Worm (Caenorhabditis elegans): ENCODE data around the gene F55C10.4.
A peak's percentile ranks its signal among the peaks of the same experiment; 100 is the strongest.

The F55C10.4 gene

DNA sequence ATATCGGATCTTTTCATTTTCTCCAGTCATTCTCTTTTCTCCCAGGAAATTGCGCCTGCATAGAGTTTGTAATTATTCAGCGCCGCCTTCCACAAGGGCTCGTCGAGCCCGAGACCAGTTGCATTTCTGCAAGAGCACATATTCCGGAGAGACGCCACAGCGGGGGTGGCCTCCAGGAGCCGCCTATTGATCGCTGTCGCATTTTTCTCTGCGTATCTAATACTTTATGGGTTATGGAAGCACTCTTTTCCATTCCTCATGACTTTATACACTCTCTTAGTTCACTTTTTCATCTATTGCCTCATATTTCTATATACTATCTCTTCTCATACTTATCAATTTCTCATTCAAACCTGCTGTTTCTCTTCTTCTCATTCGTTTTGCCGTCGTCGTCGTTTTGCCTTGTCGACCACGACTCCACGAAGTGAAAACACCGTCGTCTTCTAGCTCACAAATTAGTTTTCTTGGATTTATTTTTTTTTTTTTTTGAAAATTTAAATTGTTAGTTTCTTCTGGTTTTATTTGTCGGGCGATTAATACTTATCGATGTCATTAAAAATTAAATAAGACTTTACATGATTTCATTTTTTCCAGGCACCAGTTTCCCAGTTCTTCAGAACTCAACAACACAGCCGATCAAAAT, 11.3 kb upstream of the F55C10.4 start, which contains the start of gene cnb-1 (continued):
- no peak for TF ChIP-seq ceh-8 (GFP tag; optimal IDR thresholded peaks at IDR 0.05)
- peak in 1 of 2 experiments; percentile 37 for TF ChIP-seq mdl-1 (tag; optimal IDR thresholded peaks at IDR 0.05)
- TF ChIP-seq nhr-19 (GFP tag; conservative IDR thresholded peaks at IDR 0.05) = peak; percentile 62
- peak; percentile 58 for TF ChIP-seq rnt-1 (tag; optimal IDR thresholded peaks at IDR 0.05)
- peak; percentile 79 for TF ChIP-seq mep-1 (tag; optimal IDR thresholded peaks at IDR 0.05)
- TF ChIP-seq nhr-28 (tag; optimal IDR thresholded peaks at IDR 0.05) = no peak
- no peak for TF ChIP-seq nhr-76 (tag; optimal IDR thresholded peaks at IDR 0.05)
- peak; percentile 79 for TF ChIP-seq tbx-2 (tag; optimal IDR thresholded peaks at IDR 0.05)
- no peak for TF ChIP-seq efl-3 (GFP tag; optimal IDR thresholded peaks at IDR 0.05)
- TF ChIP-seq vab-15 (tag; optimal IDR thresholded peaks at IDR 0.05) = no peak
- TF ChIP-seq aly-2 (tag; optimal IDR thresholded peaks at IDR 0.05) = peak; percentile 10
- no peak for TF ChIP-seq hpl-2 (GFP tag; optimal IDR thresholded peaks at IDR 0.05)
- no peak for TF ChIP-seq tlp-1 (tag; optimal IDR thresholded peaks at IDR 0.05)
- TF ChIP-seq dsc-1 (tag; optimal IDR thresholded peaks at IDR 0.05) = peak; percentile 94
- TF ChIP-seq nhr-90 (tag; optimal IDR thresholded peaks at IDR 0.05; ENCODE audit: poor library complexity) = no peak
- peak; percentile 82 for TF ChIP-seq snu-23 (GFP tag; optimal IDR thresholded peaks at IDR 0.05)
- no peak for TF ChIP-seq ceh-90 (tag; optimal IDR thresholded peaks at IDR 0.05)
- no peak for TF ChIP-seq Y116A8C.19 (tag; optimal IDR thresholded peaks at IDR 0.05; ENCODE audit: borderline replicate concordance)
- no peak for TF ChIP-seq unc-30 (tag; optimal IDR thresholded peaks at IDR 0.05)
- TF ChIP-seq C16A3.4 (tag; optimal IDR thresholded peaks at IDR 0.05) = no peak
- TF ChIP-seq alr-1 (tag; optimal IDR thresholded peaks at IDR 0.05; ENCODE audit: borderline replicate concordance) = no peak
- TF ChIP-seq xbp-1 (tag; optimal IDR thresholded peaks at IDR 0.05) = peak; percentile 60
- TF ChIP-seq C04F5.9 (tag; optimal IDR thresholded peaks at IDR 0.05) = no peak
- peak; percentile 48 to 58 for TF ChIP-seq lin-35 (GFP tag; optimal IDR thresholded peaks at IDR 0.05)
- TF ChIP-seq lin-14 (GFP tag; optimal IDR thresholded peaks at IDR 0.05) = peak; percentile 96
- TF ChIP-seq hlh-17 (GFP tag; optimal IDR thresholded peaks at IDR 0.05; ENCODE audit: borderline replicate concordance) = no peak
- TF ChIP-seq ceh-82 (tag; optimal IDR thresholded peaks at IDR 0.05) = peak; percentile 22 to 60 (median 38)
- TF ChIP-seq hlh-4 (tag; optimal IDR thresholded peaks at IDR 0.05) = no peak
- peak; percentile 77 for TF ChIP-seq nhr-85 (tag)
- TF ChIP-seq nhr-12 (tag; optimal IDR thresholded peaks at IDR 0.05) = no peak
- no peak for TF ChIP-seq pag-3 (tag; optimal IDR thresholded peaks at IDR 0.05; ENCODE audit: borderline replicate concordance, insufficient read depth)
- TF ChIP-seq pqm-1 (tag; optimal IDR thresholded peaks at IDR 0.05) = no peak
- peak; percentile 36 for TF ChIP-seq fos-1 (tag; optimal IDR thresholded peaks at IDR 0.05)
- TF ChIP-seq unc-130 (tag; optimal IDR thresholded peaks at IDR 0.05) = no peak
- peak; percentile 88 for TF ChIP-seq nhr-71 (tag; optimal IDR thresholded peaks at IDR 0.05)
- peak; percentile 41 for TF ChIP-seq isw-1 (GFP tag; IDR thresholded peaks at IDR 0.05)
- TF ChIP-seq jun-1 (tag; optimal IDR thresholded peaks at IDR 0.05) = peak; percentile 56
- peak; percentile 59 for TF ChIP-seq nhr-20 (tag; optimal IDR thresholded peaks at IDR 0.05)
- TF ChIP-seq mef-2 (tag; optimal IDR thresholded peaks at IDR 0.05) = no peak
- TF ChIP-seq sptf-1 (tag; optimal IDR thresholded peaks at IDR 0.05) = no peak
- TF ChIP-seq ces-1 (GFP tag; optimal IDR thresholded peaks at IDR 0.05) = no peak
- peak; percentile 19 for TF ChIP-seq lin-13 (GFP tag; optimal IDR thresholded peaks at IDR 0.05)
- TF ChIP-seq nhr-47 (tag; optimal IDR thresholded peaks at IDR 0.05) = peak; percentile 80
- TF ChIP-seq unc-62 (GFP tag; optimal IDR thresholded peaks at IDR 0.05) = no peak
- TF ChIP-seq zag-1 (tag; optimal IDR thresholded peaks at IDR 0.05) = no peak
- TF ChIP-seq ceh-63 (GFP tag; optimal IDR thresholded peaks at IDR 0.05) = no peak
- peak; percentile 81 for TF ChIP-seq unc-86 (tag; optimal IDR thresholded peaks at IDR 0.05)
- peak; percentile 52; the same call in 1 of the 2 replicates for TF ChIP-seq mab-9 (GFP tag; IDR thresholded peaks at IDR 0.05)
- peak; percentile 63 for TF ChIP-seq fkh-4 (tag; optimal IDR thresholded peaks at IDR 0.05; ENCODE audit: borderline replicate concordance)
- TF ChIP-seq ama-1 (optimal IDR thresholded peaks at IDR 0.05) = peak; percentile 29
- no peak for TF ChIP-seq unc-98 (GFP tag; IDR thresholded peaks at IDR 0.05)
- peak; percentile 83 for TF ChIP-seq swsn-7 (tag; optimal IDR thresholded peaks at IDR 0.05)
- TF ChIP-seq nhr-84 (tag; optimal IDR thresholded peaks at IDR 0.05) = no peak
